Fruit fly (Drosophila melanogaster) whole organism, embryonic: ENCODE measurements around the gene Cpr30F.

Experiments used
- CG11696 ChIP-seq: fragments of 200-800 bp; sonication (Bioruptor generic); IDR thresholded peaks from 2 replicates; pipeline ENCODE4 v1.3.6; 2022; ENCODE audit warnings: missing biosample characterization, missing genetic modification characterization
- CG12071 ChIP-seq: fragments of 200-800 bp; sonication (Bioruptor generic); optimal IDR thresholded peaks from 3 replicates; lab custom pipeline; 2018; ENCODE audit warnings: missing biosample characterization, mild to moderate bottlenecking, missing genetic modification characterization
- CG14441 ChIP-seq: fragments of 200-800 bp; sonication (Bioruptor generic); IDR thresholded peaks from 2 replicates; pipeline ENCODE4 v1.3.6; 2022; ENCODE audit warnings: missing biosample characterization, missing genetic modification characterization
- CG3847 ChIP-seq: fragments of 200-800 bp; sonication (Bioruptor generic); IDR thresholded peaks from 2 replicates; pipeline ENCODE4 v1.3.6; 2022; ENCODE audit warnings: missing biosample characterization, missing genetic modification characterization
- Poxn ChIP-seq: fragments of 200-800 bp; sonication (Bioruptor generic); IDR thresholded peaks from 2 replicates; pipeline ENCODE4 v1.3.6; 2022; ENCODE audit warnings: missing biosample characterization, missing genetic modification characterization
- mam ChIP-seq: fragments of 200-800 bp; sonication (Bioruptor generic); optimal IDR thresholded peaks from 3 replicates; lab custom pipeline; 2016; ENCODE audit warnings: missing biosample characterization, missing genetic modification characterization
- usp ChIP-seq: fragments of >200 bp; optimal IDR thresholded peaks from 2 replicates; lab custom pipeline; 2017; ENCODE audit warnings: missing biosample characterization, missing genetic modification characterization
- zf30C ChIP-seq: fragments of 200-800 bp; sonication (Bioruptor generic); optimal IDR thresholded peaks from 3 replicates; lab custom pipeline; 2018; ENCODE audit warnings: missing biosample characterization, mild to moderate bottlenecking, missing genetic modification characterization

- no peak for TF ChIP-seq usp (GFP tag; lab: Kevin White, UChicago)
- peak; percentile 63 for TF ChIP-seq zf30C (GFP tag; lab: Kevin White, UChicago)
- peak; percentile 80 for TF ChIP-seq CG3847
- peak; percentile 43 for TF ChIP-seq CG14441 (GFP tag; lab: Robert Waterston, UW)
- peak; percentile 94 for TF ChIP-seq CG12071 (GFP tag; lab: Kevin White, UChicago)
- TF ChIP-seq mam (GFP tag; lab: Kevin White, UChicago): peak; percentile 84
- TF ChIP-seq Poxn (GFP tag; lab: Robert Waterston, UW): peak; percentile 57; the same call in 1 of the 2 replicates
- TF ChIP-seq CG11696 (GFP tag; lab: Robert Waterston, UW): peak; percentile 72
Observed at dm6 chr2L:9966983-9967737, 34.2 kb upstream of the Cpr30F start, which contains the start of the genes Dref and RpL13.
